Worm (Caenorhabditis elegans): Measurements from ENCODE around the gene sgca-1.

sgca-1 gene

ce11 chrX:6744537-6744936 lies 44.8 kb downstream of the sgca-1 start (continued):
- TF ChIP-seq fos-1 (tag; optimal IDR thresholded peaks at IDR 0.05), result no peak
- no peak for TF ChIP-seq daf-8 (GFP tag; IDR thresholded peaks at IDR 0.05)
- no peak for TF ChIP-seq hif-1 (tag; optimal IDR thresholded peaks at IDR 0.05)
- peak; percentile 74 for TF ChIP-seq php-3 (GFP tag; IDR thresholded peaks at IDR 0.05)
- no peak for TF ChIP-seq zfp-3 (GFP tag; conservative IDR thresholded peaks at IDR 0.05)
- TF ChIP-seq spr-3 (GFP tag; optimal IDR thresholded peaks at IDR 0.05), result no peak
- TF ChIP-seq nhr-48 (tag; optimal IDR thresholded peaks at IDR 0.05), result peak; percentile 78
- TF ChIP-seq duxl-1 (tag; optimal IDR thresholded peaks at IDR 0.05; ENCODE audit: poor library complexity), result no peak
- no peak for TF ChIP-seq nhr-41 (GFP tag; IDR thresholded peaks at IDR 0.05)
- TF ChIP-seq fkh-10 (GFP tag; optimal IDR thresholded peaks at IDR 0.05), result no peak
- TF ChIP-seq nhr-76 (tag; optimal IDR thresholded peaks at IDR 0.05), result no peak
- no peak; the same call in 1 of the 2 replicates for TF ChIP-seq pha-4 (GFP tag; IDR thresholded peaks at IDR 0.05)
- TF ChIP-seq pha-4 (tag; optimal IDR thresholded peaks at IDR 0.05), result no peak
- no peak for TF ChIP-seq F49E8.2 (tag; optimal IDR thresholded peaks at IDR 0.05; ENCODE audit: borderline replicate concordance)
- TF ChIP-seq madf-9 (GFP tag; conservative IDR thresholded peaks at IDR 0.05), result no peak
- no peak for TF ChIP-seq nhr-237 (tag; optimal IDR thresholded peaks at IDR 0.05)
- TF ChIP-seq T26A8.4 (GFP tag; IDR thresholded peaks at IDR 0.05), result no peak; the same call in 1 of the 2 replicates
- TF ChIP-seq ZK546.5 (tag; optimal IDR thresholded peaks at IDR 0.05), result no peak
- no peak for TF ChIP-seq F10B5.3 (tag; optimal IDR thresholded peaks at IDR 0.05)
- no peak for TF ChIP-seq F26F4.8 (GFP tag; conservative IDR thresholded peaks at IDR 0.05)
- no peak for TF ChIP-seq mdt-29 (GFP tag; IDR thresholded peaks at IDR 0.05)
- no peak for TF ChIP-seq saeg-2 (GFP tag; IDR thresholded peaks at IDR 0.05)
- no peak for TF ChIP-seq lir-3 (tag; optimal IDR thresholded peaks at IDR 0.05)
- TF ChIP-seq nhr-111 (GFP tag; optimal IDR thresholded peaks at IDR 0.05), result no peak
- TF ChIP-seq zip-11 (GFP tag; IDR thresholded peaks at IDR 0.05), result no peak
- TF ChIP-seq dpl-1 (GFP tag; optimal IDR thresholded peaks at IDR 0.05), result no peak
- TF ChIP-seq tag-97 (GFP tag; IDR thresholded peaks at IDR 0.05), result no peak
- TF ChIP-seq tra-1 (GFP tag; IDR thresholded peaks at IDR 0.05), result no peak
- no peak for TF ChIP-seq arid-1 (GFP tag; conservative IDR thresholded peaks at IDR 0.05)
- no peak for TF ChIP-seq ceh-44 (GFP tag; IDR thresholded peaks at IDR 0.05)
- TF ChIP-seq R02D3.7 (tag; optimal IDR thresholded peaks at IDR 0.05), result no peak
- TF ChIP-seq F44E2.7 (GFP tag; IDR thresholded peaks at IDR 0.05), result no peak
- no peak for TF ChIP-seq ceh-82 (tag; optimal IDR thresholded peaks at IDR 0.05)
- no peak for TF ChIP-seq nhr-10 (tag; optimal IDR thresholded peaks at IDR 0.05)
- TF ChIP-seq unc-130 (GFP tag; optimal IDR thresholded peaks at IDR 0.05), result no peak
- TF ChIP-seq set-16 (GFP tag; IDR thresholded peaks at IDR 0.05), result no peak
- no peak for TF ChIP-seq nhr-11 (tag; optimal IDR thresholded peaks at IDR 0.05)
- TF ChIP-seq daf-12 (tag; optimal IDR thresholded peaks at IDR 0.05), result no peak
- no peak for TF ChIP-seq mep-1 (tag; optimal IDR thresholded peaks at IDR 0.05)
- TF ChIP-seq mdl-1 (tag; optimal IDR thresholded peaks at IDR 0.05), result peak in 1 of 2 experiments; percentile 99
- no peak for TF ChIP-seq nhr-102 (tag; optimal IDR thresholded peaks at IDR 0.05)
- TF ChIP-seq lsy-2 (tag; optimal IDR thresholded peaks at IDR 0.05), result peak in 1 of 2 experiments; percentile 3
- TF ChIP-seq skn-1 (tag; optimal IDR thresholded peaks at IDR 0.05), result no peak
- TF ChIP-seq sdz-12 (GFP tag; optimal IDR thresholded peaks at IDR 0.05), result no peak
- TF ChIP-seq lin-15B (tag; optimal IDR thresholded peaks at IDR 0.05), result no peak
- no peak for TF ChIP-seq dmd-9 (GFP tag; IDR thresholded peaks at IDR 0.05)
- no peak for TF ChIP-seq madf-5 (GFP tag; IDR thresholded peaks at IDR 0.05)
- TF ChIP-seq F37D6.2 (tag; optimal IDR thresholded peaks at IDR 0.05), result no peak
- TF ChIP-seq spr-1 (tag; optimal IDR thresholded peaks at IDR 0.05), result no peak
- peak; percentile 59; the same call in 1 of the 2 replicates for TF ChIP-seq mxl-2 (GFP tag; conservative IDR thresholded peaks at IDR 0.05)
- no peak for TF ChIP-seq unc-62 (GFP tag; optimal IDR thresholded peaks at IDR 0.05 in 1 of 2)
- no peak for TF ChIP-seq unc-62 (tag; optimal IDR thresholded peaks at IDR 0.05)
- TF ChIP-seq ZK337.2 (GFP tag; IDR thresholded peaks at IDR 0.05), result no peak
